Worm (Caenorhabditis elegans): ENCODE results near the gene T05C12.4.

DNA sequence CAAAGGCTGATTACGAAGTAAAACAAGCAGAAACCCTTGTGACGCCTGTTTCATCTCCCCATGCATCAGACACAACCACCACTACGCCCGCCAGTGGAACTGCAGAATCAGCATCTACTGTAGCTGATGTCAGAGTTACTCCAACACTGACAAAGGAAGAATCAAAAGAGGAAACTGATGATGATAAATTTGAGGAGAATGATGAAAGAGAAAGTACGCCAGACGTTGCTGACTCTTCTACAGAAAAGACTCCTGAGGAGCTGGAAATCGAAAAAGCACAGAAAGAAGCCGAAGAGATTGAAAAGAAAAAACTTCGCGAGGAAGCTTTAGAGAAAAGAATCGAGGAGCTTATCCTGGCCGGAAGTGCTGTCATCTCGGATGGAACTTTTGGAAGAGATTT, 38.1 kb upstream of the T05C12.4 start:
- TF ChIP-seq elt-2 (tag; optimal IDR thresholded peaks at IDR 0.05) (no peak), fos-1 (tag; optimal IDR thresholded peaks at IDR 0.05) (no peak), snpc-4 (tag; optimal IDR thresholded peaks at IDR 0.05) (no peak), ztf-11 (tag; optimal IDR thresholded peaks at IDR 0.05) (no peak), fkh-10 (GFP tag; optimal IDR thresholded peaks at IDR 0.05) (no peak), nhr-12 (tag; optimal IDR thresholded peaks at IDR 0.05) (no peak), zag-1 (tag; optimal IDR thresholded peaks at IDR 0.05) (no peak), rnt-1 (tag; optimal IDR thresholded peaks at IDR 0.05) (no peak), nhr-77 (tag; optimal IDR thresholded peaks at IDR 0.05) (no peak)

All from whole organism, L1 larva.